Worm (Caenorhabditis elegans) whole organism, mixed stage, embryonic: ENCODE data around the gene ZC15.10.

Experiments
- M03D4.4 ChIP-seq: sonication (generic microtip); optimal IDR thresholded peaks from 2 replicates; lab custom pipeline; 2017; ENCODE audit warnings: mild to moderate bottlenecking, missing genetic modification characterization, missing compliant biosample characterization
- bed-3 ChIP-seq: fragments of 200-800 bp; sonication (Bioruptor generic); optimal IDR thresholded peaks from 3 replicates; lab custom pipeline; 2018; ENCODE audit warnings: mild to moderate bottlenecking, missing genetic modification characterization, moderate library complexity, missing compliant biosample characterization
- blmp-1 ChIP-seq: fragments of 150-350 bp; optimal IDR thresholded peaks from 2 replicates; lab custom pipeline; 2014; ENCODE audit warnings: missing biosample characterization, missing genetic modification characterization
- ceh-39 ChIP-seq: fragments of 150-350 bp; optimal IDR thresholded peaks from 2 replicates; lab custom pipeline; 2014; ENCODE audit warnings: missing biosample characterization, missing genetic modification characterization
- ceh-43 ChIP-seq: fragments of 200-800 bp; sonication (Bioruptor generic); optimal IDR thresholded peaks from 2 replicates; lab custom pipeline; 2018; ENCODE audit warnings: mild to moderate bottlenecking, missing genetic modification characterization, moderate library complexity, missing compliant biosample characterization
- ceh-83 ChIP-seq: fragments of 200-800 bp; sonication (Bioruptor generic); optimal IDR thresholded peaks from 2 replicates; lab custom pipeline; 2018; ENCODE audit warnings: mild to moderate bottlenecking, missing genetic modification characterization, missing compliant biosample characterization
- ces-1 ChIP-seq: fragments of 150-350 bp; optimal IDR thresholded peaks from 2 replicates; lab custom pipeline; 2014; ENCODE audit warnings: missing biosample characterization, missing genetic modification reagents, missing genetic modification characterization
- cnd-1 ChIP-seq: fragments of 200-800 bp; sonication (Bioruptor generic); optimal IDR thresholded peaks from 2 replicates; lab custom pipeline; 2018; ENCODE audit warnings: mild to moderate bottlenecking, missing genetic modification characterization, missing compliant biosample characterization
- drap-1 ChIP-seq: fragments of 200-800 bp; sonication (Bioruptor generic); optimal IDR thresholded peaks from 3 replicates; lab custom pipeline; 2018; ENCODE audit warnings: mild to moderate bottlenecking, missing genetic modification characterization, missing compliant biosample characterization
- elt-1 ChIP-seq: sonication (generic microtip); optimal IDR thresholded peaks from 2 replicates; lab custom pipeline; 2017; ENCODE audit warnings: missing genetic modification characterization, mild to moderate bottlenecking, missing compliant biosample characterization, antibody characterized with exemption, moderate library complexity, borderline replicate concordance; ENCODE audit not compliant: insufficient read depth
- elt-3 ChIP-seq: fragments of 150-350 bp; optimal IDR thresholded peaks from 2 replicates; lab custom pipeline; 2014; ENCODE audit warnings: missing biosample characterization, missing genetic modification characterization
- flh-1 ChIP-seq: fragments of 200-800 bp; sonication (Bioruptor generic); optimal IDR thresholded peaks from 2 replicates; lab custom pipeline; 2018; ENCODE audit warnings: mild to moderate bottlenecking, missing genetic modification characterization, moderate library complexity, missing compliant biosample characterization
- ham-2 ChIP-seq: fragments of 200-800 bp; sonication (Bioruptor generic); optimal IDR thresholded peaks from 2 replicates; lab custom pipeline; 2018; ENCODE audit warnings: mild to moderate bottlenecking, missing genetic modification characterization, missing compliant biosample characterization
- hlh-1 ChIP-seq: fragments of 150-350 bp; optimal IDR thresholded peaks from 2 replicates; lab custom pipeline; 2014; ENCODE audit warnings: missing biosample characterization, missing genetic modification reagents, missing genetic modification characterization
- lin-13 ChIP-seq: fragments of 150-350 bp; optimal IDR thresholded peaks from 2 replicates; lab custom pipeline; 2014; ENCODE audit warnings: missing biosample characterization, missing genetic modification characterization
- lin-32 ChIP-seq: fragments of 200-800 bp; sonication (Bioruptor generic); optimal IDR thresholded peaks from 2 replicates; lab custom pipeline; 2018; ENCODE audit warnings: mild to moderate bottlenecking, missing genetic modification characterization, missing compliant biosample characterization
- lsy-2 ChIP-seq: fragments of 150-350 bp; optimal IDR thresholded peaks from 2 replicates; lab custom pipeline; 2014; ENCODE audit warnings: missing biosample characterization, missing genetic modification characterization
- mab-5 ChIP-seq: fragments of 150-350 bp; optimal IDR thresholded peaks from 2 replicates; lab custom pipeline; 2014; ENCODE audit warnings: missing biosample characterization, missing genetic modification characterization
- mep-1 ChIP-seq: fragments of 150-350 bp; optimal IDR thresholded peaks from 2 replicates; lab custom pipeline; 2017; ENCODE audit warnings: missing biosample characterization, missing genetic modification reagents, missing genetic modification characterization, inconsistent platforms
- mls-2 ChIP-seq: sonication (generic microtip); optimal IDR thresholded peaks from 2 replicates; lab custom pipeline; 2016; ENCODE audit warnings: mild to moderate bottlenecking, missing genetic modification characterization, moderate library complexity, missing compliant biosample characterization
- nhr-12 ChIP-seq: fragments of 150-350 bp; optimal IDR thresholded peaks from 2 replicates; lab custom pipeline; 2014; ENCODE audit warnings: missing biosample characterization, missing genetic modification characterization
- nhr-237 ChIP-seq: fragments of 150-350 bp; optimal IDR thresholded peaks from 2 replicates; lab custom pipeline; 2014; ENCODE audit warnings: missing biosample characterization, missing genetic modification characterization
- nhr-28 ChIP-seq: fragments of 150-350 bp; optimal IDR thresholded peaks from 2 replicates; lab custom pipeline; 2014; ENCODE audit warnings: missing biosample characterization, missing genetic modification characterization
- nhr-76 ChIP-seq: sonication (generic microtip); optimal IDR thresholded peaks from 2 replicates; lab custom pipeline; 2017; ENCODE audit warnings: missing biosample characterization, missing genetic modification characterization
- pha-4 ChIP-seq: fragments of 150-350 bp; optimal IDR thresholded peaks from 2 replicates; lab custom pipeline; 2018; ENCODE audit warnings: missing biosample characterization, missing genetic modification reagents, missing genetic modification characterization
- sem-2 ChIP-seq: fragments of 200-800 bp; sonication (Bioruptor generic); optimal IDR thresholded peaks from 2 replicates; lab custom pipeline; 2018; ENCODE audit warnings: mild to moderate bottlenecking, missing genetic modification characterization, missing compliant biosample characterization
- snpc-4 ChIP-seq: fragments of 150-350 bp; optimal IDR thresholded peaks from 2 replicates; lab custom pipeline; 2014; ENCODE audit warnings: missing biosample characterization, missing genetic modification characterization
- sptf-1 ChIP-seq: sonication (generic microtip); optimal IDR thresholded peaks from 2 replicates; lab custom pipeline; 2017; ENCODE audit warnings: mild to moderate bottlenecking, missing genetic modification characterization, moderate library complexity, missing compliant biosample characterization
- tbx-8 ChIP-seq: fragments of 200-800 bp; sonication (Bioruptor generic); optimal IDR thresholded peaks from 2 replicates; lab custom pipeline; 2018; ENCODE audit warnings: mild to moderate bottlenecking, missing genetic modification characterization, moderate library complexity, missing compliant biosample characterization
- unc-120 ChIP-seq: sonication (generic microtip); optimal IDR thresholded peaks from 2 replicates; lab custom pipeline; 2017; ENCODE audit warnings: missing genetic modification characterization, missing compliant biosample characterization; ENCODE audit not compliant: poor library complexity, severe bottlenecking
- unc-39 ChIP-seq: fragments of 150-350 bp; optimal IDR thresholded peaks from 2 replicates; lab custom pipeline; 2014; ENCODE audit warnings: missing biosample characterization, missing genetic modification characterization
- ztf-11 ChIP-seq: fragments of 150-350 bp; optimal IDR thresholded peaks from 2 replicates; lab custom pipeline; 2014; ENCODE audit warnings: missing biosample characterization, missing genetic modification characterization

The ZC15.10 gene

ce11 chrV:20338020-20338419 lies 27.5 kb downstream of the ZC15.10 start:
- TF ChIP-seq nhr-28 = no peak
- no peak for TF ChIP-seq flh-1 (GFP tag; lab: Kevin White, UChicago)
- TF ChIP-seq tbx-8 = no peak
- peak; percentile 76 for TF ChIP-seq ces-1 (GFP tag; lab: Kevin White, UChicago)
- TF ChIP-seq, all 35 proteins: peak for 1

ce11 chrV:20338870-20339269 lies 28.3 kb downstream of the ZC15.10 start:
- peak; percentile 74 for TF ChIP-seq ces-1 (GFP tag; lab: Kevin White, UChicago)
- TF ChIP-seq mab-5 (tag; lab: Kevin White, UChicago) = no peak
- no peak for TF ChIP-seq ceh-39
- TF ChIP-seq lin-13 (tag; lab: Kevin White, UChicago) = no peak
- TF ChIP-seq mls-2 (tag; lab: Kevin White, UChicago) = no peak

ce11 chrV:20344889-20345288 lies 34.4 kb downstream of the ZC15.10 start, which contains the start of gene Y38H6A.3:
TSS of gene Y38H6A.3 (plus strand) at chrV:20345189.
- TF ChIP-seq mep-1 (tag; lab: Kevin White, UChicago) (no peak), unc-39 (tag; lab: Kevin White, UChicago) (no peak), nhr-237 (tag; lab: Kevin White, UChicago) (no peak), pha-4 (tag; lab: Kevin White, UChicago) (no peak), mab-5 (tag; lab: Kevin White, UChicago) (no peak), sem-2 (GFP tag; lab: Kevin White, UChicago) (no peak), hlh-1 (no peak), elt-1 (no peak), nhr-12 (tag; lab: Kevin White, UChicago) (no peak), M03D4.4 (tag; lab: Kevin White, UChicago) (no peak), ceh-39 (no peak)

- no peak for TF ChIP-seq sem-2 (GFP tag; lab: Kevin White, UChicago)
- TF ChIP-seq lsy-2 (tag; lab: Kevin White, UChicago) = no peak
- TF ChIP-seq nhr-76 (tag; lab: Kevin White, UChicago) = no peak
- no peak for TF ChIP-seq elt-3 (tag; lab: Kevin White, UChicago)
- TF ChIP-seq mep-1 (tag; lab: Kevin White, UChicago) = no peak
- TF ChIP-seq nhr-237 (tag; lab: Kevin White, UChicago) = no peak
- TF ChIP-seq M03D4.4 (tag; lab: Kevin White, UChicago) = no peak
- TF ChIP-seq elt-1 = no peak
- no peak for TF ChIP-seq ceh-39
- TF ChIP-seq sptf-1 (tag; lab: Kevin White, UChicago) = no peak
- TF ChIP-seq bed-3 (GFP tag; lab: Kevin White, UChicago) = no peak
Measured at ce11 chrV:20347625-20348024, 37.1 kb downstream of the ZC15.10 start.

- TF ChIP-seq ztf-11 (tag; lab: Kevin White, UChicago) (no peak), snpc-4 (no peak), ces-1 (GFP tag; lab: Kevin White, UChicago) (no peak), sem-2 (GFP tag; lab: Kevin White, UChicago) (no peak), cnd-1 (tag; lab: Kevin White, UChicago) (no peak), ceh-83 (GFP tag; lab: Kevin White, UChicago) (no peak), nhr-76 (tag; lab: Kevin White, UChicago) (no peak), tbx-8 (no peak), unc-120 (tag; lab: Kevin White, UChicago) (no peak), ham-2 (GFP tag; lab: Kevin White, UChicago) (no peak)
Measured at ce11 chrV:20350382-20350781, 39.8 kb downstream of the ZC15.10 start.

- TF ChIP-seq mab-5 (tag; lab: Kevin White, UChicago) (no peak), mls-2 (tag; lab: Kevin White, UChicago) (no peak), unc-39 (tag; lab: Kevin White, UChicago) (no peak), unc-120 (tag; lab: Kevin White, UChicago) (no peak), nhr-12 (tag; lab: Kevin White, UChicago) (no peak), bed-3 (GFP tag; lab: Kevin White, UChicago) (no peak), sptf-1 (tag; lab: Kevin White, UChicago) (no peak), blmp-1 (tag; lab: Kevin White, UChicago) (no peak), lin-13 (tag; lab: Kevin White, UChicago) (no peak), ceh-43 (GFP tag; lab: Kevin White, UChicago) (no peak), ztf-11 (tag; lab: Kevin White, UChicago) (no peak), nhr-237 (tag; lab: Kevin White, UChicago) (no peak), drap-1 (no peak), lin-32 (GFP tag; lab: Kevin White, UChicago) (no peak), pha-4 (tag; lab: Kevin White, UChicago) (no peak), sem-2 (GFP tag; lab: Kevin White, UChicago) (no peak), ham-2 (GFP tag; lab: Kevin White, UChicago) (no peak), nhr-76 (tag; lab: Kevin White, UChicago) (no peak), elt-1 (no peak)
Measured at ce11 chrV:20351195-20351594, 40.7 kb downstream of the ZC15.10 start, which contains the start of gene K02E2.1. TSS of gene K02E2.1 (plus strand) at chrV:20351495.
